Fruit fly (Drosophila melanogaster): Measurements from ENCODE around the gene Idh.

DNA sequence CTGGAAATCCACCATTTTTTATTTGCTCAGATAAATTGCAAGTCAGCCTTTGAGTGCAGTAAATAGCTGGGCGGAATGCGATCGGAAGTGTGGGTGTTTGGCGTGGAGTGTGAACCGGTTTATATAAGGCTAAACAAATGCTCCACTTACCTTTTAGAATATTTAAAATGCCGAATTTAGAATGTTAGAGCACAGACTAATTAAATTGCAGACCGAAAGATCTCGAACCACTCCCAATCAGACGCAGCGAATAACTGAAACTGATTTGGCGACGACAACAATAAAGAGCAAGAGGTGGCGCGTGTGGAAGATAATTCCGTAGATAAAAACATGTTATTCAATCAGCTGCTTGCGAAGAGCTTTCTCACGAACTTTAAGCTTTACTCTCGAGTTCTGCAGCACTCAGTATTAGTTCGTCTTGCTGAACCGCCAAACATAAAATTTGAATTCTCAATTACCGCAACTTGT is at the start of gene Idh:
- no peak for TF ChIP-seq CG6175 (GFP tag; IDR thresholded peaks at IDR 0.05)
- TF ChIP-seq CG1602 (GFP tag; optimal IDR thresholded peaks at IDR 0.05): no peak
- TF ChIP-seq gsb-n (tag; optimal IDR thresholded peaks at IDR 0.05): peak; percentile 20

Measured in whole organism, embryonic.